Fruit fly (Drosophila melanogaster): ENCODE results near the gene CG9663.

DNA sequence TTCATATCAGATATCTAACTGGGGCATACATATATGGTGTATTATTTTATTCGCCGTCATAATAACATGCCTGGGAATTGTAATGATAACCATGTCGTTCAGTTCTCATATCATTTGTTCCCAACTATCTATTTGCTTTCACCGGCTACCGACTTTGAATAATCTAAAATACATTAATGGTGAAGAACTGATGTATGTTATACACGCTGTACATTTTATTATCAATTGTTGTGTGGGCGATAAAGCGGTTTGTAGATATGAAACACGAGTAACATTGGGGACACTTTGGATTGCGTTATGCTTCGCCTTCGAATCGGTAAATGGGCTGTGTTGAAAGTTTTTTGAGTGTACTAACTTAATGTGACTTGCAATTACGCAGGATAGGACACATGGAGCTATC lies 3.8 kb downstream of the CG9663 start:
- TF ChIP-seq lola (GFP tag; optimal IDR thresholded peaks at IDR 0.05) = no peak
- no peak for TF ChIP-seq Abd-B (GFP tag; optimal IDR thresholded peaks at IDR 0.05)
- no peak for TF ChIP-seq psq (GFP tag; optimal IDR thresholded peaks at IDR 0.05)
- no peak for TF ChIP-seq CG9705 (GFP tag; optimal IDR thresholded peaks at IDR 0.05)
- TF ChIP-seq tai (GFP tag; optimal IDR thresholded peaks at IDR 0.05) = no peak
- no peak for TF ChIP-seq woc (GFP tag; optimal IDR thresholded peaks at IDR 0.05)
- TF ChIP-seq dl (GFP tag; optimal IDR thresholded peaks at IDR 0.05; ENCODE audit: insufficient read depth in 1 of 2, partially characterized antibody in 2 of 2) = no peak
- TF ChIP-seq GATAd (GFP tag; optimal IDR thresholded peaks at IDR 0.05) = no peak
